Worm (Caenorhabditis elegans): ENCODE measurements around the gene clec-84.

- no peak for TF ChIP-seq ets-7 (tag; optimal IDR thresholded peaks at IDR 0.05)
- no peak for TF ChIP-seq tra-4 (tag; optimal IDR thresholded peaks at IDR 0.05)
- no peak for TF ChIP-seq flt-1 (GFP tag; IDR thresholded peaks at IDR 0.05)
- no peak for TF ChIP-seq tbx-37 (GFP tag; conservative IDR thresholded peaks at IDR 0.05)
- no peak for TF ChIP-seq hmbx-1 (tag; optimal IDR thresholded peaks at IDR 0.05)
- TF ChIP-seq tbx-11 (GFP tag; IDR thresholded peaks at IDR 0.05) = no peak
- no peak for TF ChIP-seq hmg-4 (GFP tag; optimal IDR thresholded peaks at IDR 0.05)
- TF ChIP-seq B0310.2 (tag; optimal IDR thresholded peaks at IDR 0.05) = no peak
- no peak for TF ChIP-seq pes-1 (GFP tag; IDR thresholded peaks at IDR 0.05)
- TF ChIP-seq hnd-1 (tag; optimal IDR thresholded peaks at IDR 0.05) = no peak
- no peak for TF ChIP-seq sea-1 (GFP tag; conservative IDR thresholded peaks at IDR 0.05)
- no peak for TF ChIP-seq ama-1 (optimal IDR thresholded peaks at IDR 0.05)
- no peak for TF ChIP-seq F13C5.2 (tag; optimal IDR thresholded peaks at IDR 0.05)
These were observed 50.1 kb downstream of the clec-84 start, which contains the start of gene Y54G2A.18 for ce11 chrIV:2892395-2892786.

Measured in whole organism, early embryonic.